Worm (Caenorhabditis elegans): ENCODE data around the gene gpa-11.
A peak's percentile ranks its signal among the peaks of the same experiment; 100 is the strongest.

Gene gpa-11

ce11 chrII:4215318-4215717 is 31.7 kb upstream of the gpa-11 start, which contains the start of gene F31D5.2 (continued):
- TF ChIP-seq zip-4 (GFP tag; optimal IDR thresholded peaks at IDR 0.05) (no peak), nhr-47 (tag; optimal IDR thresholded peaks at IDR 0.05) (no peak)

ce11 chrII:4219062-4219461 is 27.9 kb upstream of the gpa-11 start, which contains the start of gene F31D5.1:
Gene F31D5.1 (plus strand): TSS chrII:4219362.
- no peak for TF ChIP-seq hlh-4 (tag; optimal IDR thresholded peaks at IDR 0.05)
- TF ChIP-seq nhr-28 (tag; optimal IDR thresholded peaks at IDR 0.05): no peak
- TF ChIP-seq unc-98 (GFP tag; IDR thresholded peaks at IDR 0.05): no peak
- no peak for TF ChIP-seq lsy-2 (tag; optimal IDR thresholded peaks at IDR 0.05)
- TF ChIP-seq pax-3 (tag; optimal IDR thresholded peaks at IDR 0.05): no peak
- TF ChIP-seq snpc-4 (tag; optimal IDR thresholded peaks at IDR 0.05): no peak
- no peak for TF ChIP-seq jun-1 (tag; optimal IDR thresholded peaks at IDR 0.05)
- TF ChIP-seq elt-3 (tag; optimal IDR thresholded peaks at IDR 0.05): no peak
- no peak for TF ChIP-seq vab-15 (tag; optimal IDR thresholded peaks at IDR 0.05)
- no peak for TF ChIP-seq dsc-1 (tag; optimal IDR thresholded peaks at IDR 0.05)
- TF ChIP-seq fkh-8 (tag; optimal IDR thresholded peaks at IDR 0.05): no peak
- no peak for TF ChIP-seq lin-13 (GFP tag; optimal IDR thresholded peaks at IDR 0.05)
- no peak for TF ChIP-seq ceh-8 (GFP tag; optimal IDR thresholded peaks at IDR 0.05)

ce11 chrII:4222469-4222868 is 24.5 kb upstream of the gpa-11 start:
- TF ChIP-seq nhr-47 (tag; optimal IDR thresholded peaks at IDR 0.05) (no peak), mep-1 (tag; optimal IDR thresholded peaks at IDR 0.05) (no peak), lin-35 (GFP tag; optimal IDR thresholded peaks at IDR 0.05) (no peak), C16A3.4 (tag; optimal IDR thresholded peaks at IDR 0.05) (no peak), lsy-2 (tag; optimal IDR thresholded peaks at IDR 0.05) (no peak), aha-1 (tag; optimal IDR thresholded peaks at IDR 0.05) (no peak), grh-1 (GFP tag; IDR thresholded peaks at IDR 0.05) (no peak)

ce11 chrII:4222983-4223382 is 24.0 kb upstream of the gpa-11 start, which contains the start of gene C16A11.5:
Gene C16A11.5 (plus strand): TSS chrII:4223305.
- TF ChIP-seq tlp-1 (tag; optimal IDR thresholded peaks at IDR 0.05) (no peak), efl-1 (optimal IDR thresholded peaks at IDR 0.05) (no peak), efl-1 (GFP tag; optimal IDR thresholded peaks at IDR 0.05 in 1 of 2) (peak in 1 of 2 experiments; percentile 75)

ce11 chrII:4226598-4227096 is 20.4 kb upstream of the gpa-11 start, which contains the start of gene C16A11.4:
Gene C16A11.4 (plus strand): TSS chrII:4227046.
- TF ChIP-seq fos-1 (tag; optimal IDR thresholded peaks at IDR 0.05): no peak
- no peak for TF ChIP-seq fkh-4 (tag; optimal IDR thresholded peaks at IDR 0.05; ENCODE audit: borderline replicate concordance)
- TF ChIP-seq pag-3 (tag; optimal IDR thresholded peaks at IDR 0.05; ENCODE audit: borderline replicate concordance, insufficient read depth): no peak
- TF ChIP-seq unc-130 (tag; optimal IDR thresholded peaks at IDR 0.05): no peak
- no peak for TF ChIP-seq blmp-1 (tag; optimal IDR thresholded peaks at IDR 0.05)
- TF ChIP-seq elt-3 (tag; optimal IDR thresholded peaks at IDR 0.05): no peak
- no peak for TF ChIP-seq nhr-28 (tag; optimal IDR thresholded peaks at IDR 0.05)
- no peak for TF ChIP-seq zip-4 (GFP tag; optimal IDR thresholded peaks at IDR 0.05)
- TF ChIP-seq sup-37 (GFP tag; optimal IDR thresholded peaks at IDR 0.05): no peak
- TF ChIP-seq ceh-88 (GFP tag; IDR thresholded peaks at IDR 0.05): no peak
- no peak for TF ChIP-seq F16B12.6 (tag; optimal IDR thresholded peaks at IDR 0.05)
- TF ChIP-seq alr-1 (tag; optimal IDR thresholded peaks at IDR 0.05; ENCODE audit: borderline replicate concordance): no peak
- TF ChIP-seq ztf-4 (tag; optimal IDR thresholded peaks at IDR 0.05): no peak
- no peak for TF ChIP-seq unc-30 (tag; optimal IDR thresholded peaks at IDR 0.05)
- TF ChIP-seq ceh-63 (GFP tag; optimal IDR thresholded peaks at IDR 0.05): no peak
- TF ChIP-seq ztf-11 (tag; optimal IDR thresholded peaks at IDR 0.05): no peak
- no peak for TF ChIP-seq nhr-77 (tag; optimal IDR thresholded peaks at IDR 0.05)
- TF ChIP-seq sptf-1 (tag; optimal IDR thresholded peaks at IDR 0.05): no peak
- TF ChIP-seq nhr-85 (tag): no peak
- no peak for TF ChIP-seq fkh-10 (GFP tag; optimal IDR thresholded peaks at IDR 0.05)

Data from whole organism, L1 larva.